Fruit fly (Drosophila melanogaster): ENCODE data around the gene Snx6.

The Snx6 gene

DNA sequence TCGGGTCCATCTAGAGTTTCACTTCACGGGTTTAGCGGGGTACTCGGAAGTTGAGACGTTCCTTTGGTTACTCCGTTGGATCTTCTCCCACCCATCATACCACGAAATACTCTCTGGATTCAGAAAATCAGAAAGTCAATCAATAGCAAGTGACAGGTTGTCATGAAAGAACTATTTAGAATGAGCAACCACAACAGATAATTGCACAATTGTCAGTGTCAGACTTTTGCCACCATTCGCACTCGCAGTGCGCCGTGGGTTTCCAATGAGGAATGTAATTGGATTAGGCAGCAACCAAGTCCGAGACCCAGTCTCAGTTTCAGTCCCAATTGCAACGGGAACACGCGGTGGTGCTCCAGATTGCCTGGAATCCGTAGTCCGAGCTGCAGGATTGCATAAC is 14.7 kb downstream of the Snx6 start, which contains the start of gene CG8419:
Gene CG8419, plus strand, starts transcription at position 301 of the 400 bp plus-strand sequence.
- TF ChIP-seq CG6808 (GFP tag; optimal IDR thresholded peaks at IDR 0.05) (no peak), CG31627 (GFP tag; optimal IDR thresholded peaks at IDR 0.05) (no peak), cyc (GFP tag; optimal IDR thresholded peaks at IDR 0.05) (no peak), esn (GFP tag; optimal IDR thresholded peaks at IDR 0.05) (no peak), CG4318 (GFP tag; optimal IDR thresholded peaks at IDR 0.05) (no peak), salr (GFP tag; optimal IDR thresholded peaks at IDR 0.05) (no peak), Eip75B (GFP tag; optimal IDR thresholded peaks at IDR 0.05) (no peak), achi (GFP tag; optimal IDR thresholded peaks at IDR 0.05) (no peak), CG6276 (GFP tag; optimal IDR thresholded peaks at IDR 0.05) (no peak), dac (GFP tag; optimal IDR thresholded peaks at IDR 0.05) (no peak), CG9139 (GFP tag; optimal IDR thresholded peaks at IDR 0.05) (no peak), svp (GFP tag) (no peak)

- TF ChIP-seq fd85E (GFP tag; optimal IDR thresholded peaks at IDR 0.05) (peak; percentile 96), dsx (GFP tag; optimal IDR thresholded peaks at IDR 0.05; ENCODE audit: poor library complexity, severe bottlenecking) (peak; percentile 99), CG31627 (GFP tag; optimal IDR thresholded peaks at IDR 0.05) (peak; percentile 76), Gug (GFP tag; IDR thresholded peaks at IDR 0.05) (peak; percentile 96), acj6 (GFP tag; optimal IDR thresholded peaks at IDR 0.05) (peak; percentile 87), CG11902 (GFP tag; optimal IDR thresholded peaks at IDR 0.05) (peak; percentile 99), CG8319 (GFP tag; optimal IDR thresholded peaks at IDR 0.05) (peak; percentile 96), Smox (GFP tag; optimal IDR thresholded peaks at IDR 0.05) (peak; percentile 96), CG16779 (tag; optimal IDR thresholded peaks at IDR 0.05) (peak; percentile 91), achi (GFP tag; optimal IDR thresholded peaks at IDR 0.05) (peak; percentile 97), Lpt (GFP tag; optimal IDR thresholded peaks at IDR 0.05) (peak; percentile 84), fkh (GFP tag; optimal IDR thresholded peaks at IDR 0.05) (peak; percentile 98), CG32006 (GFP tag; optimal IDR thresholded peaks at IDR 0.05) (peak; percentile 94), CG15336 (GFP tag; IDR thresholded peaks at IDR 0.05) (peak; percentile 100), Hr38 (GFP tag; optimal IDR thresholded peaks at IDR 0.05) (no peak), lz (GFP tag; optimal IDR thresholded peaks at IDR 0.05) (peak; percentile 95), Eip78C (GFP tag) (peak; percentile 100), Ets21C (GFP tag; optimal IDR thresholded peaks at IDR 0.05) (no peak), CG9139 (GFP tag; optimal IDR thresholded peaks at IDR 0.05) (peak; percentile 99), CG7368 (GFP tag; optimal IDR thresholded peaks at IDR 0.05) (peak; percentile 99), CG6276 (GFP tag; optimal IDR thresholded peaks at IDR 0.05) (peak; percentile 95), dac (GFP tag; optimal IDR thresholded peaks at IDR 0.05) (peak; percentile 70), OdsH (GFP tag; optimal IDR thresholded peaks at IDR 0.05) (peak; percentile 97), Eip75B (GFP tag; optimal IDR thresholded peaks at IDR 0.05) (peak; percentile 98), eg (GFP tag; IDR thresholded peaks at IDR 0.05) (peak; percentile 99), cyc (GFP tag; optimal IDR thresholded peaks at IDR 0.05) (peak; percentile 99), pdm3 (GFP tag; optimal IDR thresholded peaks at IDR 0.05) (peak; percentile 93), CG6854 (GFP tag; optimal IDR thresholded peaks at IDR 0.05) (peak; percentile 98), CG6163 (GFP tag; IDR thresholded peaks at IDR 0.05) (peak; percentile 100), Hr4 (GFP tag; optimal IDR thresholded peaks at IDR 0.05) (peak; percentile 87), Hr39 (GFP tag; optimal IDR thresholded peaks at IDR 0.05) (peak; percentile 86), Eip93F (GFP tag; optimal IDR thresholded peaks at IDR 0.05) (peak; percentile 99), esn (GFP tag; optimal IDR thresholded peaks at IDR 0.05) (peak; percentile 98), Sox14 (GFP tag; optimal IDR thresholded peaks at IDR 0.05) (peak; percentile 99), ss (GFP tag; optimal IDR thresholded peaks at IDR 0.05) (peak; percentile 99 to 100), CG4318 (GFP tag; optimal IDR thresholded peaks at IDR 0.05) (no peak), fd59A (GFP tag; optimal IDR thresholded peaks at IDR 0.05) (peak; percentile 89), CG6792 (GFP tag; optimal IDR thresholded peaks at IDR 0.05) (peak; percentile 94), CG34406 (GFP tag; optimal IDR thresholded peaks at IDR 0.05) (peak; percentile 97), net (GFP tag; optimal IDR thresholded peaks at IDR 0.05) (peak; percentile 100), topi (GFP tag; optimal IDR thresholded peaks at IDR 0.05) (peak; percentile 100), svp (GFP tag) (peak; percentile 100), Ets96B (tag; optimal IDR thresholded peaks at IDR 0.05) (peak; percentile 79), CG10631 (GFP tag; optimal IDR thresholded peaks at IDR 0.05) (peak; percentile 95), CG11294 (GFP tag; IDR thresholded peaks at IDR 0.05) (peak; percentile 95), CG10669 (GFP tag; optimal IDR thresholded peaks at IDR 0.05) (peak; percentile 94)
Measured at dm6 chr2L:8204996-8205567, 15.5 kb downstream of the Snx6 start, which contains the start of gene SLC5A11. TSS of gene SLC5A11 (minus strand) at chr2L:8205132.

All from whole organism, prepupa.